Fruit fly (Drosophila melanogaster): Measurements from ENCODE around the gene SCCRO4.
A peak's percentile ranks its signal among the peaks of the same experiment; 100 is the strongest.

The SCCRO4 gene

dm6 chr3L:20347762-20348580 is 48.8 kb downstream of the SCCRO4 start, which contains the start of the genes Rbbp5 and eRF1 (continued):
- TF ChIP-seq svp (GFP tag), result peak; percentile 82
- TF ChIP-seq Met (GFP tag; optimal IDR thresholded peaks at IDR 0.05), result peak; percentile 66
- TF ChIP-seq ss (GFP tag; optimal IDR thresholded peaks at IDR 0.05), result peak in 1 of 2 experiments; percentile 1
- TF ChIP-seq fkh (GFP tag; optimal IDR thresholded peaks at IDR 0.05), result peak; percentile 56
- peak; percentile 24 for TF ChIP-seq Eip93F (GFP tag; optimal IDR thresholded peaks at IDR 0.05)
- TF ChIP-seq CG6792 (GFP tag; optimal IDR thresholded peaks at IDR 0.05), result peak; percentile 64
- TF ChIP-seq lz (GFP tag; optimal IDR thresholded peaks at IDR 0.05), result peak; percentile 66
- TF ChIP-seq CG6854 (GFP tag; optimal IDR thresholded peaks at IDR 0.05), result peak; percentile 63
- TF ChIP-seq CG3919 (GFP tag; optimal IDR thresholded peaks at IDR 0.05), result peak; percentile 73
- TF ChIP-seq Ets21C (GFP tag; optimal IDR thresholded peaks at IDR 0.05), result peak; percentile 60
- no peak for TF ChIP-seq CG1621 (tag; optimal IDR thresholded peaks at IDR 0.05)
- TF ChIP-seq eg (GFP tag; IDR thresholded peaks at IDR 0.05), result no peak; the same call in 2 of the 3 replicates
- peak; percentile 58 for TF ChIP-seq achi (GFP tag; optimal IDR thresholded peaks at IDR 0.05)
- no peak for TF ChIP-seq CG8119 (GFP tag; IDR thresholded peaks at IDR 0.05)
- peak; percentile 34 for TF ChIP-seq CG10669 (GFP tag; optimal IDR thresholded peaks at IDR 0.05)
- peak; percentile 23 for TF ChIP-seq CG11762 (GFP tag; optimal IDR thresholded peaks at IDR 0.05; ENCODE audit: insufficient read depth)
- no peak for TF ChIP-seq spab (GFP tag; optimal IDR thresholded peaks at IDR 0.05)
- peak; percentile 70 for TF ChIP-seq Eip78C (GFP tag)

dm6 chr3L:20348581-20349093 is 49.4 kb downstream of the SCCRO4 start:
- peak; percentile 35 for TF ChIP-seq Eip78C (GFP tag)
- no peak for TF ChIP-seq CG3032 (tag; optimal IDR thresholded peaks at IDR 0.05)

- TF ChIP-seq Eip93F (GFP tag; optimal IDR thresholded peaks at IDR 0.05) (no peak), Lpt (GFP tag; optimal IDR thresholded peaks at IDR 0.05) (no peak), CG9139 (GFP tag; optimal IDR thresholded peaks at IDR 0.05) (no peak), spab (GFP tag; optimal IDR thresholded peaks at IDR 0.05) (no peak), CG10669 (GFP tag; optimal IDR thresholded peaks at IDR 0.05) (no peak), CG4318 (GFP tag; optimal IDR thresholded peaks at IDR 0.05) (no peak), Hr39 (GFP tag; optimal IDR thresholded peaks at IDR 0.05) (no peak), CG3919 (GFP tag; optimal IDR thresholded peaks at IDR 0.05) (no peak), fkh (GFP tag; optimal IDR thresholded peaks at IDR 0.05) (no peak), fd85E (GFP tag; optimal IDR thresholded peaks at IDR 0.05) (no peak), Ets96B (tag; optimal IDR thresholded peaks at IDR 0.05) (no peak), Sox14 (GFP tag; optimal IDR thresholded peaks at IDR 0.05) (peak; percentile 87), pdm3 (GFP tag; optimal IDR thresholded peaks at IDR 0.05) (no peak), dac (GFP tag; optimal IDR thresholded peaks at IDR 0.05) (no peak), cyc (GFP tag; optimal IDR thresholded peaks at IDR 0.05) (no peak), vri (GFP tag; optimal IDR thresholded peaks at IDR 0.05) (peak; percentile 25), CG34406 (GFP tag; optimal IDR thresholded peaks at IDR 0.05) (no peak), CG15336 (GFP tag; IDR thresholded peaks at IDR 0.05) (peak; percentile 22; the same call in 1 of the 2 replicates), CG6163 (GFP tag; IDR thresholded peaks at IDR 0.05) (no peak), fd59A (GFP tag; optimal IDR thresholded peaks at IDR 0.05) (no peak), CG1621 (tag; optimal IDR thresholded peaks at IDR 0.05) (no peak), svp (GFP tag) (peak; percentile 89), net (GFP tag; optimal IDR thresholded peaks at IDR 0.05) (no peak), CG6792 (GFP tag; optimal IDR thresholded peaks at IDR 0.05) (no peak), Ets21C (GFP tag; optimal IDR thresholded peaks at IDR 0.05) (no peak), CG6276 (GFP tag; optimal IDR thresholded peaks at IDR 0.05) (no peak), Sox15 (GFP tag; optimal IDR thresholded peaks at IDR 0.05) (no peak), eg (GFP tag; IDR thresholded peaks at IDR 0.05) (no peak), Eip78C (GFP tag) (peak; percentile 73), OdsH (GFP tag; optimal IDR thresholded peaks at IDR 0.05) (no peak), CG16779 (tag; optimal IDR thresholded peaks at IDR 0.05) (no peak), CG3032 (tag; optimal IDR thresholded peaks at IDR 0.05) (no peak), CG8119 (GFP tag; IDR thresholded peaks at IDR 0.05) (0 out of 3 replicates have a peak, but pooled peaks have one; percentile 32), Met (GFP tag; optimal IDR thresholded peaks at IDR 0.05) (no peak), CG8632 (GFP tag; optimal IDR thresholded peaks at IDR 0.05) (no peak), CG7368 (GFP tag; optimal IDR thresholded peaks at IDR 0.05) (no peak), Eip75B (GFP tag; optimal IDR thresholded peaks at IDR 0.05) (peak; percentile 13)
These were observed 50.2 kb downstream of the SCCRO4 start for dm6 chr3L:20349333-20349924.
